Worm (Caenorhabditis elegans): ENCODE measurements around the gene npp-5.

- TF ChIP-seq ama-1 (optimal IDR thresholded peaks at IDR 0.05) = no peak
- no peak for TF ChIP-seq hnd-1 (tag; optimal IDR thresholded peaks at IDR 0.05)
- TF ChIP-seq aly-1 (tag; optimal IDR thresholded peaks at IDR 0.05) = no peak
Observed at ce11 chrII:11556338-11556737, 43.3 kb downstream of the npp-5 start, which contains the start of gene F54D5.17.

Data from whole organism, early embryonic.